Worm (Caenorhabditis elegans): ENCODE results near the gene best-14.

The best-14 gene

ce11 chrV:10564830-10565365 is 7.1 kb downstream of the best-14 start, which contains the start of gene cat-4:
cat-4 (plus strand) TSS chrV:10564880.
- TF ChIP-seq aly-1 (tag; optimal IDR thresholded peaks at IDR 0.05) (no peak), tbx-37 (GFP tag; conservative IDR thresholded peaks at IDR 0.05) (no peak), hmbx-1 (tag; optimal IDR thresholded peaks at IDR 0.05) (no peak), ama-1 (optimal IDR thresholded peaks at IDR 0.05) (no peak), hnd-1 (tag; optimal IDR thresholded peaks at IDR 0.05) (no peak), hmg-4 (GFP tag; optimal IDR thresholded peaks at IDR 0.05) (no peak), ceh-13 (GFP tag; optimal IDR thresholded peaks at IDR 0.05) (no peak), flt-1 (GFP tag; IDR thresholded peaks at IDR 0.05) (no peak), F13C5.2 (tag; optimal IDR thresholded peaks at IDR 0.05) (no peak), ets-7 (tag; optimal IDR thresholded peaks at IDR 0.05) (no peak), B0310.2 (tag; optimal IDR thresholded peaks at IDR 0.05) (no peak), ceh-36 (tag; optimal IDR thresholded peaks at IDR 0.05) (no peak), tbx-11 (GFP tag; IDR thresholded peaks at IDR 0.05) (no peak), pes-1 (GFP tag; IDR thresholded peaks at IDR 0.05) (no peak), tra-4 (tag; optimal IDR thresholded peaks at IDR 0.05) (no peak), sea-1 (GFP tag; conservative IDR thresholded peaks at IDR 0.05) (no peak), scrt-1 (GFP tag; IDR thresholded peaks at IDR 0.05) (no peak)

ce11 chrV:10568496-10568895 is 10.7 kb downstream of the best-14 start:
- no peak for TF ChIP-seq tbx-11 (GFP tag; IDR thresholded peaks at IDR 0.05)
- no peak for TF ChIP-seq hmg-4 (GFP tag; optimal IDR thresholded peaks at IDR 0.05)
- no peak for TF ChIP-seq aly-1 (tag; optimal IDR thresholded peaks at IDR 0.05)
- TF ChIP-seq pes-1 (GFP tag; IDR thresholded peaks at IDR 0.05), result no peak

- TF ChIP-seq hmg-4 (GFP tag; optimal IDR thresholded peaks at IDR 0.05) (no peak), B0310.2 (tag; optimal IDR thresholded peaks at IDR 0.05) (no peak), pes-1 (GFP tag; IDR thresholded peaks at IDR 0.05) (no peak), tra-4 (tag; optimal IDR thresholded peaks at IDR 0.05) (no peak), aly-1 (tag; optimal IDR thresholded peaks at IDR 0.05) (no peak), hnd-1 (tag; optimal IDR thresholded peaks at IDR 0.05) (no peak), ama-1 (optimal IDR thresholded peaks at IDR 0.05) (no peak), tbx-11 (GFP tag; IDR thresholded peaks at IDR 0.05) (no peak), ceh-13 (GFP tag; optimal IDR thresholded peaks at IDR 0.05) (no peak), ceh-36 (tag; optimal IDR thresholded peaks at IDR 0.05) (no peak), flt-1 (GFP tag; IDR thresholded peaks at IDR 0.05) (no peak), scrt-1 (GFP tag; IDR thresholded peaks at IDR 0.05) (no peak), sea-1 (GFP tag; conservative IDR thresholded peaks at IDR 0.05) (no peak)
Observed at ce11 chrV:10571523-10571922, 13.7 kb downstream of the best-14 start.

ce11 chrV:10572614-10573013 is 14.8 kb downstream of the best-14 start, which contains the start of gene del-6:
del-6 (plus strand) TSS chrV:10572914.
- no peak for TF ChIP-seq B0310.2 (tag; optimal IDR thresholded peaks at IDR 0.05)
- no peak for TF ChIP-seq sea-1 (GFP tag; conservative IDR thresholded peaks at IDR 0.05)
- no peak for TF ChIP-seq aly-1 (tag; optimal IDR thresholded peaks at IDR 0.05)
- no peak for TF ChIP-seq ets-7 (tag; optimal IDR thresholded peaks at IDR 0.05)
- no peak for TF ChIP-seq tbx-37 (GFP tag; conservative IDR thresholded peaks at IDR 0.05)
- TF ChIP-seq F13C5.2 (tag; optimal IDR thresholded peaks at IDR 0.05), result no peak
- TF ChIP-seq hnd-1 (tag; optimal IDR thresholded peaks at IDR 0.05), result no peak
- TF ChIP-seq flt-1 (GFP tag; IDR thresholded peaks at IDR 0.05), result no peak
- TF ChIP-seq ceh-13 (GFP tag; optimal IDR thresholded peaks at IDR 0.05), result no peak
- no peak for TF ChIP-seq hmg-4 (GFP tag; optimal IDR thresholded peaks at IDR 0.05)

- TF ChIP-seq hmbx-1 (tag; optimal IDR thresholded peaks at IDR 0.05) (no peak), ama-1 (optimal IDR thresholded peaks at IDR 0.05) (no peak), sea-1 (GFP tag; conservative IDR thresholded peaks at IDR 0.05) (no peak), ceh-36 (tag; optimal IDR thresholded peaks at IDR 0.05) (no peak), ets-7 (tag; optimal IDR thresholded peaks at IDR 0.05) (no peak), flt-1 (GFP tag; IDR thresholded peaks at IDR 0.05) (no peak), scrt-1 (GFP tag; IDR thresholded peaks at IDR 0.05) (no peak), tbx-11 (GFP tag; IDR thresholded peaks at IDR 0.05) (no peak), tra-4 (tag; optimal IDR thresholded peaks at IDR 0.05) (no peak), ceh-13 (GFP tag; optimal IDR thresholded peaks at IDR 0.05) (no peak), pes-1 (GFP tag; IDR thresholded peaks at IDR 0.05) (no peak), F13C5.2 (tag; optimal IDR thresholded peaks at IDR 0.05) (no peak), aly-1 (tag; optimal IDR thresholded peaks at IDR 0.05) (no peak), hmg-4 (GFP tag; optimal IDR thresholded peaks at IDR 0.05) (no peak), B0310.2 (tag; optimal IDR thresholded peaks at IDR 0.05) (no peak)
Observed at ce11 chrV:10574197-10574596, 16.4 kb downstream of the best-14 start.

- TF ChIP-seq ceh-36 (tag; optimal IDR thresholded peaks at IDR 0.05), result no peak
- no peak for TF ChIP-seq flt-1 (GFP tag; IDR thresholded peaks at IDR 0.05)
- TF ChIP-seq aly-1 (tag; optimal IDR thresholded peaks at IDR 0.05), result no peak
- no peak for TF ChIP-seq tbx-37 (GFP tag; conservative IDR thresholded peaks at IDR 0.05)
- TF ChIP-seq tra-4 (tag; optimal IDR thresholded peaks at IDR 0.05), result no peak
- no peak for TF ChIP-seq hmg-4 (GFP tag; optimal IDR thresholded peaks at IDR 0.05)
- TF ChIP-seq sea-1 (GFP tag; conservative IDR thresholded peaks at IDR 0.05), result no peak
- TF ChIP-seq scrt-1 (GFP tag; IDR thresholded peaks at IDR 0.05), result no peak
- no peak for TF ChIP-seq hmbx-1 (tag; optimal IDR thresholded peaks at IDR 0.05)
- no peak for TF ChIP-seq ets-7 (tag; optimal IDR thresholded peaks at IDR 0.05)
- no peak for TF ChIP-seq B0310.2 (tag; optimal IDR thresholded peaks at IDR 0.05)
Observed at ce11 chrV:10576319-10576718, 18.5 kb downstream of the best-14 start, which contains the start of gene vps-54. vps-54 (minus strand) TSS chrV:10576419.

ce11 chrV:10578226-10578625 is 20.4 kb downstream of the best-14 start, which contains the start of gene mics-1:
mics-1 (minus strand) TSS chrV:10578326.
- no peak for TF ChIP-seq tbx-11 (GFP tag; IDR thresholded peaks at IDR 0.05)
- TF ChIP-seq scrt-1 (GFP tag; IDR thresholded peaks at IDR 0.05), result no peak
- TF ChIP-seq tbx-37 (GFP tag; conservative IDR thresholded peaks at IDR 0.05), result no peak

- 0 out of 2 replicates have a peak, but pooled peaks have one; percentile 31 for TF ChIP-seq tbx-37 (GFP tag; conservative IDR thresholded peaks at IDR 0.05)
- TF ChIP-seq F13C5.2 (tag; optimal IDR thresholded peaks at IDR 0.05), result peak; percentile 54
- TF ChIP-seq pes-1 (GFP tag; IDR thresholded peaks at IDR 0.05), result no peak
Observed at ce11 chrV:10578938-10579337, 21.2 kb downstream of the best-14 start, which contains the start of the genes erh-1 and lpd-9. erh-1 (minus strand) TSS chrV:10579141. lpd-9 (plus strand) TSS chrV:10579305.

Measured in whole organism, early embryonic.